Worm (Caenorhabditis elegans) whole organism, L1 larva: ENCODE measurements around the gene rgs-9.

Source experiments
- C16A3.4 ChIP-seq: fragments of 150-350 bp; optimal IDR thresholded peaks from 2 replicates; lab custom pipeline; 2014; ENCODE audit warnings: missing biosample characterization, missing genetic modification characterization
- F16B12.6 ChIP-seq: fragments of 150-350 bp; optimal IDR thresholded peaks from 2 replicates; lab custom pipeline; 2014; ENCODE audit warnings: missing biosample characterization, missing genetic modification characterization
- alr-1 ChIP-seq: fragments of 200-800 bp; sonication (Bioruptor generic); optimal IDR thresholded peaks from 2 replicates; lab custom pipeline; 2018; ENCODE audit warnings: borderline replicate concordance, mild to moderate bottlenecking, missing genetic modification characterization, missing compliant biosample characterization
- aly-2 ChIP-seq: fragments of 150-350 bp; optimal IDR thresholded peaks from 2 replicates; lab custom pipeline; 2014; ENCODE audit warnings: missing biosample characterization, missing genetic modification characterization
- ama-1 ChIP-seq: fragments of 150-350 bp; optimal IDR thresholded peaks from 2 replicates; lab custom pipeline; 2014
- blmp-1 ChIP-seq: fragments of 150-350 bp; optimal IDR thresholded peaks from 2 replicates; lab custom pipeline; 2014; ENCODE audit warnings: missing biosample characterization, missing genetic modification characterization
- ceh-8 ChIP-seq: fragments of 200-800 bp; sonication (Bioruptor generic); optimal IDR thresholded peaks from 2 replicates; lab custom pipeline; 2018; ENCODE audit warnings: mild to moderate bottlenecking, missing genetic modification characterization, moderate library complexity, missing compliant biosample characterization
- ceh-82 ChIP-seq, 3 experiments: fragments of 150-350 bp in 1 of 3; sonication (generic microtip) in 2 of 3; optimal IDR thresholded peaks; 2 replicates each; lab custom pipeline; 2014 to 2017; ENCODE audit warnings: missing biosample characterization in 3 of 3, missing genetic modification characterization in 3 of 3
- ceh-88 ChIP-seq: fragments of 200-800 bp; sonication (Bioruptor generic); IDR thresholded peaks from 2 replicates; pipeline ENCODE4 v1.3.6; 2022; ENCODE audit warnings: missing genetic modification characterization, missing compliant biosample characterization
- dpl-1 ChIP-seq, 3 experiments: fragments of 150-350 bp in 2 of 3; sonication (generic microtip) in 1 of 3; optimal IDR thresholded peaks; 2 replicates each; lab custom pipeline; 2014 to 2017; ENCODE audit warnings: missing biosample characterization in 3 of 3, missing genetic modification characterization in 3 of 3, missing genetic modification reagents in 3 of 3
- dsc-1 ChIP-seq: sonication (generic microtip); optimal IDR thresholded peaks from 2 replicates; lab custom pipeline; 2016; ENCODE audit warnings: mild to moderate bottlenecking, missing genetic modification characterization, missing compliant biosample characterization
- efl-1 ChIP-seq, 4 experiments: fragments of 150-350 bp; optimal IDR thresholded peaks in 3 of 4; peaks in 1 of 4; 1 replicate in 1 of 4; 2 replicates in 3 of 4; lab custom pipeline; 2014; ENCODE audit warnings: missing biosample characterization in 2 of 4, missing genetic modification characterization in 2 of 4, missing genetic modification reagents in 2 of 4
- ets-5 ChIP-seq: fragments of 200-800 bp; sonication (Bioruptor generic); IDR thresholded peaks from 2 replicates; pipeline ENCODE4 v1.3.6; 2022; ENCODE audit warnings: missing genetic modification characterization, missing compliant biosample characterization
- fkh-10 ChIP-seq: sonication (generic microtip); optimal IDR thresholded peaks from 2 replicates; lab custom pipeline; 2017; ENCODE audit warnings: missing biosample characterization, missing genetic modification reagents, missing genetic modification characterization
- fos-1 ChIP-seq: fragments of 150-350 bp; optimal IDR thresholded peaks from 2 replicates; lab custom pipeline; 2014; ENCODE audit warnings: missing biosample characterization, missing genetic modification characterization
- irx-1 ChIP-seq: sonication (generic microtip); optimal IDR thresholded peaks from 2 replicates; lab custom pipeline; 2016; ENCODE audit warnings: missing genetic modification characterization, missing compliant biosample characterization
- lin-14 ChIP-seq: fragments of 200-800 bp; sonication (Bioruptor generic); optimal IDR thresholded peaks from 2 replicates; lab custom pipeline; 2018; ENCODE audit warnings: mild to moderate bottlenecking, missing genetic modification characterization, moderate library complexity, missing compliant biosample characterization
- lin-15B ChIP-seq: fragments of 150-350 bp; sonication (generic microtip); optimal IDR thresholded peaks from 3 replicates; lab custom pipeline; 2014; ENCODE audit warnings: missing biosample characterization, missing genetic modification characterization
- lin-39 ChIP-seq: fragments of 150-350 bp; optimal IDR thresholded peaks from 2 replicates; lab custom pipeline; 2014; ENCODE audit warnings: missing biosample characterization, missing genetic modification reagents, missing genetic modification characterization
- lir-3 ChIP-seq: sonication (generic microtip); optimal IDR thresholded peaks from 2 replicates; lab custom pipeline; 2016; ENCODE audit warnings: mild to moderate bottlenecking, missing genetic modification characterization, moderate library complexity, missing compliant biosample characterization; ENCODE audit not compliant: poor library complexity
- lsy-2 ChIP-seq, 2 experiments: fragments of 150-350 bp; optimal IDR thresholded peaks; 2 replicates each; lab custom pipeline; 2014; ENCODE audit warnings: missing biosample characterization in 2 of 2, missing genetic modification characterization in 2 of 2
- mab-9 ChIP-seq: fragments of 200-800 bp; sonication (Bioruptor generic); IDR thresholded peaks from 2 replicates; pipeline ENCODE4 v1.3.6; 2022; ENCODE audit warnings: missing genetic modification reagents, missing genetic modification characterization, missing compliant biosample characterization
- mdl-1 ChIP-seq, 2 experiments: fragments of 150-350 bp; optimal IDR thresholded peaks; 2 replicates each; lab custom pipeline; 2014 to 2017; ENCODE audit warnings: missing biosample characterization in 2 of 2, missing genetic modification characterization in 2 of 2, inconsistent platforms in 1 of 2
- mef-2 ChIP-seq: fragments of 150-350 bp; optimal IDR thresholded peaks from 2 replicates; lab custom pipeline; 2014; ENCODE audit warnings: missing biosample characterization, missing genetic modification characterization
- mep-1 ChIP-seq: fragments of 150-350 bp; optimal IDR thresholded peaks from 2 replicates; lab custom pipeline; 2014; ENCODE audit warnings: missing biosample characterization, missing genetic modification characterization
- nhr-11 ChIP-seq: fragments of 150-350 bp; optimal IDR thresholded peaks from 2 replicates; lab custom pipeline; 2014; ENCODE audit warnings: missing biosample characterization, missing genetic modification characterization
- nhr-12 ChIP-seq: sonication (generic microtip); optimal IDR thresholded peaks from 2 replicates; lab custom pipeline; 2017; ENCODE audit warnings: missing biosample characterization, missing genetic modification characterization
- nhr-20 ChIP-seq: sonication (generic microtip); optimal IDR thresholded peaks from 2 replicates; lab custom pipeline; 2016; ENCODE audit warnings: mild to moderate bottlenecking, missing genetic modification characterization, missing compliant biosample characterization
- nhr-47 ChIP-seq: sonication (generic microtip); optimal IDR thresholded peaks from 2 replicates; lab custom pipeline; 2016; ENCODE audit warnings: mild to moderate bottlenecking, missing genetic modification characterization, moderate library complexity, missing compliant biosample characterization
- nhr-71 ChIP-seq: sonication (generic microtip); optimal IDR thresholded peaks from 2 replicates; lab custom pipeline; 2016; ENCODE audit warnings: mild to moderate bottlenecking, missing genetic modification characterization, moderate library complexity, missing compliant biosample characterization
- nhr-76 ChIP-seq: sonication (generic microtip); optimal IDR thresholded peaks from 2 replicates; lab custom pipeline; 2017; ENCODE audit warnings: missing biosample characterization, missing genetic modification characterization
- nhr-77 ChIP-seq: fragments of 150-350 bp; optimal IDR thresholded peaks from 2 replicates; lab custom pipeline; 2014; ENCODE audit warnings: missing biosample characterization, missing genetic modification characterization
- nhr-84 ChIP-seq: sonication (generic microtip); optimal IDR thresholded peaks from 2 replicates; lab custom pipeline; 2017; ENCODE audit warnings: missing biosample characterization, missing genetic modification characterization
- pag-3 ChIP-seq: sonication (generic microtip); optimal IDR thresholded peaks from 2 replicates; lab custom pipeline; 2017; ENCODE audit warnings: missing genetic modification characterization, mild to moderate bottlenecking, missing compliant biosample characterization, antibody characterized with exemption, borderline replicate concordance; ENCODE audit not compliant: insufficient read depth
- pax-3 ChIP-seq: fragments of 200-800 bp; sonication (Bioruptor generic); optimal IDR thresholded peaks from 2 replicates; lab custom pipeline; 2018; ENCODE audit warnings: mild to moderate bottlenecking, missing genetic modification characterization, moderate library complexity, missing compliant biosample characterization
- pqm-1 ChIP-seq: sonication (generic microtip); optimal IDR thresholded peaks from 3 replicates; lab custom pipeline; 2017; ENCODE audit warnings: missing biosample characterization, missing genetic modification characterization
- skn-1 ChIP-seq: fragments of 150-350 bp; optimal IDR thresholded peaks from 2 replicates; lab custom pipeline; 2014; ENCODE audit warnings: missing biosample characterization, missing genetic modification characterization
- snpc-4 ChIP-seq: fragments of 150-350 bp; optimal IDR thresholded peaks from 2 replicates; lab custom pipeline; 2014; ENCODE audit warnings: missing biosample characterization, missing genetic modification characterization
- snu-23 ChIP-seq: sonication (generic microtip); optimal IDR thresholded peaks from 2 replicates; lab custom pipeline; 2016; ENCODE audit warnings: missing genetic modification characterization, missing compliant biosample characterization
- sox-4 ChIP-seq: sonication (generic microtip); optimal IDR thresholded peaks from 2 replicates; lab custom pipeline; 2016; ENCODE audit warnings: missing genetic modification characterization, missing compliant biosample characterization
- sptf-1 ChIP-seq: fragments of 150-350 bp; optimal IDR thresholded peaks from 2 replicates; lab custom pipeline; 2014; ENCODE audit warnings: missing biosample characterization, missing genetic modification characterization
- swsn-7 ChIP-seq: sonication (generic microtip); optimal IDR thresholded peaks from 2 replicates; lab custom pipeline; 2016; ENCODE audit warnings: missing genetic modification characterization, missing compliant biosample characterization
- tbx-2 ChIP-seq: sonication (generic microtip); optimal IDR thresholded peaks from 2 replicates; lab custom pipeline; 2016; ENCODE audit warnings: missing genetic modification characterization, missing compliant biosample characterization
- tlp-1 ChIP-seq: fragments of 150-350 bp; optimal IDR thresholded peaks from 2 replicates; lab custom pipeline; 2014; ENCODE audit warnings: missing biosample characterization, missing genetic modification characterization
- unc-130 ChIP-seq: fragments of 150-350 bp; optimal IDR thresholded peaks from 2 replicates; lab custom pipeline; 2017; ENCODE audit warnings: missing biosample characterization, missing genetic modification characterization, inconsistent platforms
- unc-30 ChIP-seq: sonication (generic microtip); optimal IDR thresholded peaks from 2 replicates; lab custom pipeline; 2017; ENCODE audit warnings: missing biosample characterization, missing genetic modification characterization
- unc-98 ChIP-seq: fragments of 200-800 bp; sonication (Bioruptor generic); IDR thresholded peaks from 2 replicates; pipeline ENCODE4 v1.3.6; 2022; ENCODE audit warnings: missing genetic modification characterization, missing compliant biosample characterization
- xbp-1 ChIP-seq: sonication (generic microtip); optimal IDR thresholded peaks from 2 replicates; lab custom pipeline; 2016; ENCODE audit warnings: missing genetic modification characterization, missing compliant biosample characterization
- zag-1 ChIP-seq: fragments of 150-350 bp; optimal IDR thresholded peaks from 2 replicates; lab custom pipeline; 2014; ENCODE audit warnings: missing biosample characterization, missing genetic modification characterization
- ztf-11 ChIP-seq, 2 experiments: sonication (generic microtip); optimal IDR thresholded peaks; 2 replicates each; lab custom pipeline; 2016 to 2017; ENCODE audit warnings: missing genetic modification characterization in 2 of 2, missing biosample characterization in 1 of 2, missing compliant biosample characterization in 1 of 2
- ztf-4 ChIP-seq: fragments of 150-350 bp; optimal IDR thresholded peaks from 2 replicates; lab custom pipeline; 2014; ENCODE audit warnings: missing biosample characterization, missing genetic modification characterization

The rgs-9 gene

DNA sequence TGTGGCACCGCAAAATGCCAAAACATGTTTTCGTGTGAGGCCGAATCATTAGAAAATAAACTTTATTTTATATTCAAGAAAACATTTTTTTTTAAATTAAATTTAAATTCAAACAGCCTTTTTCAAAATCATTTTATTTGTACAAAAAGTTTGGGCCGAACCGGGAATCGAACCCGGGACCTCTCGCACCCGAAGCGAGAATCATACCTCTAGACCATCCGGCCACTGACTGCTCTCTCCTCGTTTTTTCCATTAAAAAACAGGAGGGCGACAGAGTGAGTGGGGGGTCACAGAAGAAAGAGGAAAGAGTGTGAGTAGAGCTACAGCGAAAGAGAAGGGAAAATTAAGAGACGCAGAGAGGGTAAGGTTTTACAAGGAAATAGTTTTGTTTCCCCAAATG is 34.4 kb upstream of the rgs-9 start (continued):
- TF ChIP-seq lin-39 (tag; lab: Kevin White, UChicago) (peak; percentile 31), pax-3 (tag; lab: Kevin White, UChicago) (no peak), efl-1 (optimal IDR thresholded peaks at IDR 0.05; lab: Kevin White, UChicago) (peak; percentile 24 to 31), efl-1 (GFP tag; optimal IDR thresholded peaks at IDR 0.05 in 1 of 2; lab: Kevin White, UChicago) (peak in 1 of 2 experiments; percentile 94), ets-5 (GFP tag; lab: Robert Waterston, UW) (no peak), lin-14 (peak; percentile 73)

DNA sequence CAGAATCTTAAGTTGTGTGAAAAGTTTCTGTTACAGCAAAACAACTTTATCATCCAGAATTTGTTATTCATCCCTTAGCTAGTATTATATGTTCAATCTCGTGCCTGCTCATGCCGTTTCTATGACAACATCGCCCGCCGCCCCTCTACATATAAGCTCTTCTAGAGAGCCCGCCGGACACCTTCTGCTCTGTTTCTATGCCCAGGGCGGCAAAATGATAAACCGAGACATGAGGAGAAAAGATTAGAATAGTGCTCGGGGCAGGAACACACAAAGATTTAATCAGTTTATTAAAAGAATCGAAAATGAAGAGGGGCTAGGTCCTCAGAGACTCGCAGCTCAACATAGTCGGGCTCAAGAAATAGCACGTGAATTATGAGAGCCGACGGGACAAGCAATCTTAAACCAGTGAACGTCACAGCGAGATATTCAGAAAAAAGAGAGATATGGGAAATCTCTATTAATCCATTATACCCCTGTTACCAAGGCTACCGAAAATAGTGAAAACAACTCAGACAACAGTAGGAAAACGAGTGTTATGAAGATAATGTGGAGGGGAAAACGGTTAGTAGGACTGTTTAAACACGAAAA is 26.5 kb upstream of the rgs-9 start:
- TF ChIP-seq nhr-47 = peak; percentile 91
- TF ChIP-seq ceh-88 (GFP tag; lab: Robert Waterston, UW) = no peak
- TF ChIP-seq fos-1 = peak; percentile 68
- TF ChIP-seq nhr-12 (tag; lab: Kevin White, UChicago) = no peak
- peak; percentile 47 for TF ChIP-seq xbp-1 (tag; lab: Kevin White, UChicago)
- no peak for TF ChIP-seq ama-1 (lab: Kevin White, UChicago)
- TF ChIP-seq mef-2 (tag; lab: Kevin White, UChicago) = no peak
- TF ChIP-seq unc-30 (tag; lab: Kevin White, UChicago) = no peak
- peak; percentile 7 to 50 (median 40) for TF ChIP-seq ceh-82 (tag; optimal IDR thresholded peaks at IDR 0.05; lab: Kevin White, UChicago)
- TF ChIP-seq mab-9 (GFP tag; lab: Robert Waterston, UW) = no peak
- TF ChIP-seq nhr-84 = no peak
- peak; percentile 42 for TF ChIP-seq irx-1 (tag; lab: Kevin White, UChicago)
- TF ChIP-seq sox-4 = peak; percentile 88
- TF ChIP-seq dsc-1 = peak; percentile 93
- peak; percentile 39 to 47 for TF ChIP-seq lsy-2 (tag; optimal IDR thresholded peaks at IDR 0.05; lab: Kevin White, UChicago)
- peak; percentile 83 for TF ChIP-seq fkh-10 (GFP tag; lab: Kevin White, UChicago)
- peak in 1 of 2 experiments; percentile 2 for TF ChIP-seq mdl-1 (tag; optimal IDR thresholded peaks at IDR 0.05; lab: Kevin White, UChicago)
- peak; percentile 11 for TF ChIP-seq ztf-4 (tag; lab: Kevin White, UChicago)
- TF ChIP-seq dpl-1 (GFP tag; optimal IDR thresholded peaks at IDR 0.05; lab: Kevin White, UChicago) = no peak
- no peak for TF ChIP-seq unc-98 (GFP tag; lab: Robert Waterston, UW)
- TF ChIP-seq tlp-1 (tag; lab: Kevin White, UChicago) = no peak
- peak; percentile 5 for TF ChIP-seq nhr-11 (tag; lab: Kevin White, UChicago)
- TF ChIP-seq alr-1 (tag; lab: Kevin White, UChicago) = no peak
- TF ChIP-seq lir-3 (tag; lab: Kevin White, UChicago) = peak; percentile 31
- peak; percentile 30 for TF ChIP-seq unc-130
- peak; percentile 50 for TF ChIP-seq ceh-8 (GFP tag; lab: Kevin White, UChicago)
- TF ChIP-seq mep-1 (tag; lab: Kevin White, UChicago) = peak; percentile 45
- TF ChIP-seq snu-23 (GFP tag; lab: Kevin White, UChicago) = peak; percentile 83
- no peak for TF ChIP-seq nhr-76 (tag; lab: Kevin White, UChicago)
- TF ChIP-seq ets-5 (GFP tag; lab: Robert Waterston, UW) = no peak
- no peak for TF ChIP-seq blmp-1 (tag; lab: Kevin White, UChicago)
- TF ChIP-seq F16B12.6 = no peak
- TF ChIP-seq ztf-11 (tag; optimal IDR thresholded peaks at IDR 0.05; lab: Kevin White, UChicago) = peak in 1 of 2 experiments; percentile 48
- no peak for TF ChIP-seq zag-1 (tag; lab: Kevin White, UChicago)
- peak; percentile 12 for TF ChIP-seq snpc-4 (tag; lab: Kevin White, UChicago)
- peak; percentile 44 for TF ChIP-seq C16A3.4
- TF ChIP-seq sptf-1 = no peak
- TF ChIP-seq skn-1 (tag; lab: Kevin White, UChicago) = peak; percentile 81
- no peak for TF ChIP-seq lin-15B (tag; lab: Kevin White, UChicago)
- TF ChIP-seq nhr-20 (tag; lab: Kevin White, UChicago) = peak; percentile 49
- TF ChIP-seq tbx-2 (tag; lab: Kevin White, UChicago) = peak; percentile 58
- TF ChIP-seq pqm-1 (tag; lab: Kevin White, UChicago) = no peak
- TF ChIP-seq pag-3 (tag; lab: Kevin White, UChicago) = no peak
- peak; percentile 64 for TF ChIP-seq nhr-71
- TF ChIP-seq aly-2 (tag; lab: Kevin White, UChicago) = no peak
- no peak for TF ChIP-seq lin-14
- peak; percentile 22 for TF ChIP-seq nhr-77
- TF ChIP-seq swsn-7 (tag; lab: Kevin White, UChicago) = peak; percentile 68
